Fruit fly (Drosophila melanogaster) whole organism, embryonic: ENCODE measurements around the gene Cyp313a1.

ENCODE experiments used
- Asciz ChIP-seq: fragments of 200-800 bp; sonication (Bioruptor generic); optimal IDR thresholded peaks from 2 replicates; lab custom pipeline; 2017; ENCODE audit warnings: missing biosample characterization, mild to moderate bottlenecking, missing genetic modification characterization, missing genetic modification reagents
- Bgb ChIP-seq: fragments of 200-800 bp; sonication (Bioruptor generic); IDR thresholded peaks from 2 replicates; pipeline ENCODE4 v1.3.6; 2022; ENCODE audit warnings: missing biosample characterization, missing genetic modification characterization; ENCODE audit not compliant: partially characterized antibody
- CG10979 ChIP-seq: fragments of 200-800 bp; sonication (Bioruptor generic); optimal IDR thresholded peaks from 2 replicates; lab custom pipeline; 2018; ENCODE audit warnings: missing biosample characterization, mild to moderate bottlenecking, missing genetic modification characterization, moderate library complexity
- CG11093 ChIP-seq: fragments of 200-800 bp; sonication (Bioruptor generic); IDR thresholded peaks from 3 replicates; pipeline ENCODE4 v1.3.6; 2022; ENCODE audit warnings: missing biosample characterization, missing genetic modification characterization
- CG12071 ChIP-seq: fragments of 200-800 bp; sonication (Bioruptor generic); optimal IDR thresholded peaks from 3 replicates; lab custom pipeline; 2018; ENCODE audit warnings: missing biosample characterization, mild to moderate bottlenecking, missing genetic modification characterization
- CG12659 ChIP-seq: fragments of 200-800 bp; sonication (Bioruptor generic); optimal IDR thresholded peaks from 3 replicates; lab custom pipeline; 2017; ENCODE audit warnings: mild to moderate bottlenecking, missing biosample characterization, missing genetic modification reagents, missing genetic modification characterization
- CG14014 ChIP-seq: fragments of 200-800 bp; sonication (Bioruptor generic); IDR thresholded peaks from 2 replicates; pipeline ENCODE4 v1.3.6; 2022; ENCODE audit warnings: missing biosample characterization, missing genetic modification characterization
- CG15269 ChIP-seq: fragments of 200-800 bp; sonication (Bioruptor generic); optimal IDR thresholded peaks from 2 replicates; lab custom pipeline; 2018; ENCODE audit warnings: missing biosample characterization, mild to moderate bottlenecking, missing genetic modification characterization, moderate library complexity
- CG1603 ChIP-seq: fragments of 200-800 bp; sonication (Bioruptor generic); optimal IDR thresholded peaks from 2 replicates; lab custom pipeline; 2019; ENCODE audit warnings: missing biosample characterization, mild to moderate bottlenecking, missing genetic modification characterization, moderate library complexity
- CG2120 ChIP-seq: fragments of 200-800 bp; sonication (Bioruptor generic); optimal IDR thresholded peaks from 3 replicates; lab custom pipeline; 2016; ENCODE audit warnings: missing biosample characterization, missing genetic modification characterization
- CG6854 ChIP-seq: fragments of 200-800 bp; sonication (Bioruptor generic); optimal IDR thresholded peaks from 3 replicates; lab custom pipeline; 2017; ENCODE audit warnings: missing biosample characterization, mild to moderate bottlenecking, missing genetic modification characterization
- CG7372 ChIP-seq: fragments of 200-800 bp; sonication (Bioruptor generic); IDR thresholded peaks from 2 replicates; pipeline ENCODE4 v1.3.6; 2022; ENCODE audit warnings: missing biosample characterization, missing genetic modification characterization
- CG9215 ChIP-seq: fragments of 200-800 bp; sonication (Bioruptor generic); IDR thresholded peaks from 2 replicates; pipeline ENCODE4 v1.3.6; 2022; ENCODE audit warnings: missing biosample characterization, missing genetic modification characterization
- CG9727 ChIP-seq: fragments of 200-800 bp; sonication (Bioruptor generic); optimal IDR thresholded peaks from 3 replicates; lab custom pipeline; 2017; ENCODE audit warnings: missing biosample characterization, mild to moderate bottlenecking, missing genetic modification characterization
- CHES-1-like ChIP-seq: fragments of 200-800 bp; sonication (Bioruptor generic); optimal IDR thresholded peaks from 2 replicates; lab custom pipeline; 2016; ENCODE audit warnings: missing biosample characterization, missing genetic modification characterization
- CoRest ChIP-seq: fragments of 200-800 bp; sonication (Bioruptor generic); optimal IDR thresholded peaks from 3 replicates; lab custom pipeline; 2018; ENCODE audit warnings: missing biosample characterization, mild to moderate bottlenecking, missing genetic modification characterization, moderate library complexity
- D19A ChIP-seq: fragments of 200-800 bp; optimal IDR thresholded peaks from 3 replicates; lab custom pipeline; 2019; ENCODE audit warnings: missing biosample characterization, mild to moderate bottlenecking, missing genetic modification characterization, moderate library complexity
- Dek ChIP-seq: fragments of 200-800 bp; sonication (Bioruptor generic); optimal IDR thresholded peaks from 3 replicates; lab custom pipeline; 2019; ENCODE audit warnings: missing biosample characterization, mild to moderate bottlenecking, missing genetic modification characterization, moderate library complexity
- Doc3 ChIP-seq: fragments of 200-800 bp; sonication (Bioruptor generic); IDR thresholded peaks from 3 replicates; pipeline ENCODE4 v1.3.6; 2022; ENCODE audit warnings: missing biosample characterization, missing genetic modification characterization; ENCODE audit not compliant: partially characterized antibody
- GATAe ChIP-seq: fragments of 200-800 bp; sonication (Bioruptor generic); conservative IDR thresholded peaks from 2 replicates; pipeline ENCODE4 v1.3.6; 2022; ENCODE audit warnings: missing biosample characterization, missing genetic modification characterization
- HLH3B ChIP-seq: fragments of 200-800 bp; sonication (Bioruptor generic); IDR thresholded peaks from 2 replicates; pipeline ENCODE4 v1.3.6; 2022; ENCODE audit warnings: missing biosample characterization, missing genetic modification characterization
- HmgD ChIP-seq: fragments of 200-800 bp; sonication (Bioruptor generic); optimal IDR thresholded peaks from 3 replicates; lab custom pipeline; 2016; ENCODE audit warnings: missing biosample characterization, missing genetic modification characterization
- HmgZ ChIP-seq: fragments of 200-800 bp; sonication (Bioruptor generic); optimal IDR thresholded peaks from 2 replicates; lab custom pipeline; 2018; ENCODE audit warnings: missing biosample characterization, mild to moderate bottlenecking, missing genetic modification characterization
- Hr51 ChIP-seq, 2 experiments: fragments of 200-800 bp; sonication (Bioruptor generic); optimal IDR thresholded peaks; 2 replicates in 1 of 2; 3 replicates in 1 of 2; lab custom pipeline; 2016 to 2018; ENCODE audit warnings: missing biosample characterization in 2 of 2, missing genetic modification characterization in 2 of 2, mild to moderate bottlenecking in 1 of 2, moderate library complexity in 1 of 2
- MTF-1 ChIP-seq: fragments of 200-800 bp; sonication (Bioruptor generic); optimal IDR thresholded peaks from 2 replicates; lab custom pipeline; 2018; ENCODE audit warnings: missing biosample characterization, mild to moderate bottlenecking, missing genetic modification characterization, borderline replicate concordance
- Med ChIP-seq: fragments of 200-800 bp; sonication (Bioruptor generic); peaks from one replicate; lab custom pipeline; 2016; ENCODE audit warnings: missing biosample characterization, missing genetic modification characterization, mild to moderate bottlenecking, inconsistent platforms, moderate library complexity
- Nf-YA ChIP-seq: fragments of 200-800 bp; sonication (Bioruptor generic); IDR thresholded peaks from 2 replicates; pipeline ENCODE4 v1.3.6; 2022; ENCODE audit warnings: missing biosample characterization, missing genetic modification characterization
- Oli ChIP-seq: fragments of 200-800 bp; sonication (Bioruptor generic); optimal IDR thresholded peaks from 2 replicates; lab custom pipeline; 2018; ENCODE audit warnings: missing biosample characterization, mild to moderate bottlenecking, missing genetic modification characterization, moderate library complexity
- Trl ChIP-seq, 3 experiments: fragments of >200 bp in 2 of 3; fragments of 200-800 bp in 1 of 3; sonication (Bioruptor generic) in 1 of 3; optimal IDR thresholded peaks; 2 replicates in 1 of 3; 3 replicates in 2 of 3; lab custom pipeline; 2016 to 2017; ENCODE audit warnings: missing biosample characterization in 1 of 3, missing genetic modification characterization in 1 of 3
- Xbp1 ChIP-seq: fragments of 200-800 bp; sonication (Bioruptor generic); optimal IDR thresholded peaks from 3 replicates; lab custom pipeline; 2016; ENCODE audit warnings: missing biosample characterization, mild to moderate bottlenecking, missing genetic modification characterization
- Xrp1 ChIP-seq: fragments of 200-800 bp; sonication (Bioruptor generic); IDR thresholded peaks from 2 replicates; pipeline ENCODE4 v1.3.6; 2022; ENCODE audit warnings: missing biosample characterization, missing genetic modification characterization
- ase ChIP-seq: fragments of 200-800 bp; sonication (Bioruptor generic); IDR thresholded peaks from 3 replicates; pipeline ENCODE4 v1.3.6; 2022; ENCODE audit warnings: missing biosample characterization, missing genetic modification characterization
- ato ChIP-seq: fragments of 200-800 bp; sonication (Bioruptor generic); IDR thresholded peaks from 2 replicates; pipeline ENCODE4 v1.3.6; 2022; ENCODE audit warnings: missing biosample characterization, missing genetic modification characterization; ENCODE audit not compliant: partially characterized antibody
- caup ChIP-seq: fragments of 200-800 bp; sonication (Bioruptor generic); optimal IDR thresholded peaks from 3 replicates; lab custom pipeline; 2017; ENCODE audit warnings: missing biosample characterization, mild to moderate bottlenecking, missing genetic modification characterization, moderate library complexity; ENCODE audit not compliant: severe bottlenecking
- chif ChIP-seq, 2 experiments: fragments of 200-800 bp; sonication (Bioruptor generic); optimal IDR thresholded peaks; 3 replicates each; lab custom pipeline; 2016; ENCODE audit warnings: missing biosample characterization in 2 of 2, missing genetic modification characterization in 2 of 2
- chinmo ChIP-seq: fragments of 200-800 bp; sonication (Bioruptor generic); IDR thresholded peaks from 4 replicates; pipeline ENCODE4 v1.3.6; 2022; ENCODE audit warnings: missing biosample characterization, missing genetic modification characterization; ENCODE audit not compliant: partially characterized antibody
- cwo ChIP-seq: fragments of 200-800 bp; sonication (Bioruptor generic); optimal IDR thresholded peaks from 3 replicates; lab custom pipeline; 2017; ENCODE audit warnings: missing biosample characterization, missing genetic modification characterization, mild to moderate bottlenecking, moderate library complexity, missing genetic modification reagents
- danr ChIP-seq: fragments of 200-800 bp; sonication (Bioruptor generic); IDR thresholded peaks from 2 replicates; pipeline ENCODE4 v1.3.6; 2022; ENCODE audit warnings: missing biosample characterization, missing genetic modification characterization
- dimm ChIP-seq: fragments of 200-800 bp; sonication (Bioruptor generic); IDR thresholded peaks from 2 replicates; pipeline ENCODE4 v1.3.6; 2022; ENCODE audit warnings: missing biosample characterization, missing genetic modification characterization
- dpn ChIP-seq, 2 experiments: fragments of 200-800 bp; sonication (Bioruptor generic); optimal IDR thresholded peaks; 3 replicates each; lab custom pipeline; 2016; ENCODE audit warnings: missing biosample characterization in 2 of 2, missing genetic modification characterization in 2 of 2
- ewg ChIP-seq: fragments of 200-800 bp; sonication (Bioruptor generic); optimal IDR thresholded peaks from 3 replicates; lab custom pipeline; 2017; ENCODE audit warnings: mild to moderate bottlenecking, missing biosample characterization, missing genetic modification reagents, missing genetic modification characterization
- hb ChIP-seq: fragments of 200-800 bp; sonication (Bioruptor generic); IDR thresholded peaks from 3 replicates; pipeline ENCODE4 v1.3.6; 2022; ENCODE audit warnings: missing biosample characterization, missing genetic modification characterization; ENCODE audit not compliant: partially characterized antibody
- jumu ChIP-seq: fragments of 200-800 bp; sonication (Bioruptor generic); optimal IDR thresholded peaks from 3 replicates; lab custom pipeline; 2016; ENCODE audit warnings: missing biosample characterization, missing genetic modification characterization
- luna ChIP-seq: fragments of 200-800 bp; sonication (Bioruptor generic); optimal IDR thresholded peaks from 2 replicates; lab custom pipeline; 2016; ENCODE audit warnings: missing biosample characterization, missing genetic modification characterization
- odd ChIP-seq: fragments of 200-800 bp; sonication (Bioruptor generic); optimal IDR thresholded peaks from 2 replicates; lab custom pipeline; 2017; ENCODE audit warnings: missing biosample characterization, mild to moderate bottlenecking, missing genetic modification characterization
- so ChIP-seq: fragments of 200-800 bp; sonication (Bioruptor generic); IDR thresholded peaks from 3 replicates; pipeline ENCODE4 v1.3.6; 2022; ENCODE audit warnings: missing biosample characterization, missing genetic modification characterization
- tio ChIP-seq: fragments of 200-800 bp; sonication (Bioruptor generic); optimal IDR thresholded peaks from 2 replicates; lab custom pipeline; 2017; ENCODE audit warnings: missing biosample characterization, missing genetic modification characterization, inconsistent platforms
- wdn ChIP-seq: fragments of 200-800 bp; sonication (Bioruptor generic); IDR thresholded peaks from 2 replicates; pipeline ENCODE4 v1.3.6; 2022; ENCODE audit warnings: missing biosample characterization, missing genetic modification characterization
- yki ChIP-seq: fragments of >200 bp; optimal IDR thresholded peaks from 3 replicates; lab custom pipeline; 2018

The Cyp313a1 gene

dm6 chr3R:14479623-14480194 lies 41.1 kb upstream of the Cyp313a1 start (continued):
- TF ChIP-seq ase (GFP tag; lab: Robert Waterston, UW): no peak
- no peak for TF ChIP-seq yki (lab: Kevin White, UChicago)
- peak; percentile 26 for TF ChIP-seq CoRest (tag; lab: Kevin White, UChicago)
- no peak for TF ChIP-seq Doc3 (GFP tag; lab: Robert Waterston, UW)
- no peak for TF ChIP-seq Xbp1 (GFP tag; lab: Kevin White, UChicago)
- TF ChIP-seq Oli: no peak
- TF ChIP-seq odd: peak; percentile 43
- TF ChIP-seq CG15269 (tag; lab: Kevin White, UChicago): peak; percentile 29
- TF ChIP-seq CHES-1-like: no peak
- TF ChIP-seq HmgD (GFP tag; lab: Kevin White, UChicago): no peak
- TF ChIP-seq luna (GFP tag; lab: Kevin White, UChicago): no peak
- TF ChIP-seq CG10979: no peak
- TF ChIP-seq chinmo: peak; percentile 66; the same call in 1 of the 4 replicates
- no peak for TF ChIP-seq Nf-YA (GFP tag; lab: Robert Waterston, UW)
- no peak for TF ChIP-seq Hr51 (GFP tag; optimal IDR thresholded peaks at IDR 0.05; lab: Kevin White, UChicago)
- no peak for TF ChIP-seq Trl (optimal IDR thresholded peaks at IDR 0.05; lab: Kevin White, UChicago)
- no peak for TF ChIP-seq Trl (GFP tag; optimal IDR thresholded peaks at IDR 0.05; lab: Kevin White, UChicago)
- no peak for TF ChIP-seq CG9215 (GFP tag; lab: Robert Waterston, UW)
- TF ChIP-seq dpn (GFP tag; optimal IDR thresholded peaks at IDR 0.05; lab: Kevin White, UChicago): no peak
- peak; percentile 32 for TF ChIP-seq Asciz
- no peak for TF ChIP-seq GATAe (GFP tag; lab: Robert Waterston, UW)
- peak; percentile 12 for TF ChIP-seq CG1603
- TF ChIP-seq tio (GFP tag; lab: Kevin White, UChicago): no peak
- TF ChIP-seq Med (GFP tag; lab: Kevin White, UChicago): peak; percentile 84
- TF ChIP-seq wdn (GFP tag; lab: Robert Waterston, UW): no peak
- TF ChIP-seq ato (GFP tag; lab: Robert Waterston, UW): no peak
- TF ChIP-seq HLH3B (GFP tag; lab: Robert Waterston, UW): no peak
- TF ChIP-seq Xrp1 (GFP tag; lab: Robert Waterston, UW): no peak; the same call in 1 of the 2 replicates
- TF ChIP-seq HmgZ (tag; lab: Kevin White, UChicago): no peak
- peak; percentile 23 for TF ChIP-seq CG2120 (GFP tag; lab: Kevin White, UChicago)
- no peak for TF ChIP-seq chif (GFP tag; optimal IDR thresholded peaks at IDR 0.05; lab: Kevin White, UChicago)
- TF ChIP-seq Bgb (GFP tag; lab: Robert Waterston, UW): no peak
- TF ChIP-seq ewg (GFP tag; lab: Kevin White, UChicago): no peak
- peak; percentile 38 for TF ChIP-seq caup (GFP tag; lab: Kevin White, UChicago)
- no peak for TF ChIP-seq jumu (GFP tag; lab: Kevin White, UChicago)
- TF ChIP-seq MTF-1 (GFP tag; lab: Kevin White, UChicago): peak; percentile 6
- no peak for TF ChIP-seq CG7372 (GFP tag; lab: Robert Waterston, UW)
- peak; percentile 52 for TF ChIP-seq CG12071 (GFP tag; lab: Kevin White, UChicago)
- TF ChIP-seq CG6854 (GFP tag; lab: Kevin White, UChicago): peak; percentile 41
- TF ChIP-seq so (GFP tag; lab: Robert Waterston, UW): 0 out of 3 replicates have a peak, but pooled peaks have one; percentile 36
- no peak for TF ChIP-seq CG11093
- TF ChIP-seq CG12659 (GFP tag; lab: Kevin White, UChicago): peak; percentile 29
- no peak for TF ChIP-seq CG9727
- TF ChIP-seq danr: no peak
- peak; percentile 41; the same call in 1 of the 2 replicates for TF ChIP-seq CG14014
- TF ChIP-seq D19A (tag; lab: Kevin White, UChicago): no peak
- TF ChIP-seq cwo (GFP tag; lab: Kevin White, UChicago): peak; percentile 17
- TF ChIP-seq Dek (tag; lab: Kevin White, UChicago): peak; percentile 15
- TF ChIP-seq hb (GFP tag; lab: Robert Waterston, UW): no peak
- TF ChIP-seq dimm (GFP tag; lab: Robert Waterston, UW): no peak
